Fruit fly (Drosophila melanogaster) whole organism, embryonic: ENCODE results near the gene SdhC.

Experiments
- Atf3 ChIP-seq: fragments of 200-800 bp; sonication (Bioruptor generic); optimal IDR thresholded peaks from 3 replicates; lab custom pipeline; 2016; ENCODE audit warnings: missing biosample characterization, missing genetic modification characterization
- BEAF-32 ChIP-seq: fragments of 200-800 bp; sonication (Bioruptor generic); optimal IDR thresholded peaks from 3 replicates; lab custom pipeline; 2017; ENCODE audit warnings: missing biosample characterization, missing genetic modification characterization, mild to moderate bottlenecking, moderate library complexity, missing genetic modification reagents
- Bdp1 ChIP-seq: fragments of 200-800 bp; sonication (Bioruptor generic); optimal IDR thresholded peaks from 3 replicates; lab custom pipeline; 2016; ENCODE audit warnings: missing biosample characterization, missing genetic modification characterization
- CG10366 ChIP-seq: fragments of 200-800 bp; sonication (Bioruptor generic); IDR thresholded peaks from 2 replicates; pipeline ENCODE4 v1.3.6; 2022; ENCODE audit warnings: missing biosample characterization, missing genetic modification characterization
- CG11504 ChIP-seq: fragments of 200-800 bp; sonication (Bioruptor generic); optimal IDR thresholded peaks from 3 replicates; lab custom pipeline; 2019; ENCODE audit warnings: missing biosample characterization, mild to moderate bottlenecking, missing genetic modification characterization, moderate library complexity
- CG12744 ChIP-seq: fragments of 200-800 bp; sonication (Bioruptor generic); optimal IDR thresholded peaks from 2 replicates; lab custom pipeline; 2016; ENCODE audit warnings: missing biosample characterization, missing genetic modification characterization
- CG12769 ChIP-seq: fragments of 200-800 bp; sonication (Bioruptor generic); optimal IDR thresholded peaks from 2 replicates; lab custom pipeline; 2019; ENCODE audit warnings: missing biosample characterization, mild to moderate bottlenecking, missing genetic modification characterization, moderate library complexity
- CG14667 ChIP-seq: fragments of 200-800 bp; sonication (Bioruptor generic); IDR thresholded peaks from 2 replicates; pipeline ENCODE4 v1.3.6; 2022; ENCODE audit warnings: missing biosample characterization, missing genetic modification characterization
- CG14710 ChIP-seq: fragments of 200-800 bp; sonication (Bioruptor generic); optimal IDR thresholded peaks from 3 replicates; lab custom pipeline; 2019; ENCODE audit warnings: missing biosample characterization, mild to moderate bottlenecking, missing genetic modification characterization, moderate library complexity
- CG16779 ChIP-seq: fragments of 200-800 bp; sonication (Bioruptor generic); IDR thresholded peaks from 2 replicates; pipeline ENCODE4 v1.3.6; 2022; ENCODE audit warnings: missing biosample characterization, missing genetic modification characterization
- CG17328 ChIP-seq: fragments of 200-800 bp; sonication (Bioruptor generic); IDR thresholded peaks from 2 replicates; pipeline ENCODE4 v1.3.6; 2022; ENCODE audit warnings: missing biosample characterization, missing genetic modification characterization
- CG17612 ChIP-seq: fragments of 200-800 bp; sonication (Bioruptor generic); IDR thresholded peaks from 2 replicates; pipeline ENCODE4 v1.3.6; 2022; ENCODE audit warnings: missing biosample characterization, missing genetic modification characterization
- CG30431 ChIP-seq: fragments of 200-800 bp; sonication (Bioruptor generic); optimal IDR thresholded peaks from 2 replicates; lab custom pipeline; 2017; ENCODE audit warnings: missing biosample characterization, missing genetic modification characterization
- CG3281 ChIP-seq: fragments of 200-800 bp; sonication (Bioruptor generic); optimal IDR thresholded peaks from 3 replicates; lab custom pipeline; 2017; ENCODE audit warnings: missing biosample characterization, mild to moderate bottlenecking, missing genetic modification characterization
- CG33557 ChIP-seq: fragments of 200-800 bp; sonication (Bioruptor generic); optimal IDR thresholded peaks from 2 replicates; lab custom pipeline; 2019; ENCODE audit warnings: missing biosample characterization, mild to moderate bottlenecking, missing genetic modification characterization, moderate library complexity
- CG34422 ChIP-seq: fragments of 200-800 bp; sonication (Bioruptor generic); IDR thresholded peaks from 3 replicates; pipeline ENCODE4 v1.3.6; 2022; ENCODE audit warnings: missing biosample characterization, missing genetic modification characterization
- CG3847 ChIP-seq: fragments of 200-800 bp; sonication (Bioruptor generic); IDR thresholded peaks from 2 replicates; pipeline ENCODE4 v1.3.6; 2022; ENCODE audit warnings: missing biosample characterization, missing genetic modification characterization
- CG4404 ChIP-seq: fragments of 200-800 bp; sonication (Bioruptor generic); IDR thresholded peaks from 2 replicates; pipeline ENCODE4 v1.3.6; 2022; ENCODE audit warnings: missing biosample characterization, missing genetic modification characterization
- CG4424 ChIP-seq: fragments of 200-800 bp; sonication (Bioruptor generic); optimal IDR thresholded peaks from 3 replicates; lab custom pipeline; 2016; ENCODE audit warnings: missing biosample characterization, missing genetic modification characterization
- CG4820 ChIP-seq: fragments of 200-800 bp; sonication (Bioruptor generic); optimal IDR thresholded peaks from 3 replicates; lab custom pipeline; 2016; ENCODE audit warnings: missing biosample characterization, missing genetic modification characterization
- CG5953 ChIP-seq: fragments of 200-800 bp; sonication (Bioruptor generic); IDR thresholded peaks from 2 replicates; pipeline ENCODE4 v1.3.6; 2022; ENCODE audit warnings: missing biosample characterization, missing genetic modification characterization
- CG6791 ChIP-seq: fragments of 200-800 bp; sonication (Bioruptor generic); IDR thresholded peaks from 3 replicates; pipeline ENCODE4 v1.3.6; 2022; ENCODE audit warnings: missing biosample characterization, missing genetic modification characterization; ENCODE audit not compliant: partially characterized antibody
- CG7786 ChIP-seq: fragments of 200-800 bp; sonication (Bioruptor generic); optimal IDR thresholded peaks from 2 replicates; lab custom pipeline; 2016; ENCODE audit warnings: missing biosample characterization, missing genetic modification characterization
- CG8478 ChIP-seq: fragments of >200 bp; optimal IDR thresholded peaks from 2 replicates; lab custom pipeline; 2018
- CG8765 ChIP-seq: fragments of 200-800 bp; sonication (Bioruptor generic); IDR thresholded peaks from 2 replicates; pipeline ENCODE4 v1.3.6; 2022; ENCODE audit warnings: missing biosample characterization, missing genetic modification characterization
- CG9437 ChIP-seq: fragments of 200-800 bp; sonication (Bioruptor generic); optimal IDR thresholded peaks from 2 replicates; lab custom pipeline; 2018; ENCODE audit warnings: missing biosample characterization, mild to moderate bottlenecking, missing genetic modification characterization
- Ets65A ChIP-seq: fragments of 200-800 bp; sonication (Bioruptor generic); peaks from one replicate; lab custom pipeline; 2016; ENCODE audit warnings: missing biosample characterization, missing genetic modification characterization
- Ets97D ChIP-seq: fragments of 200-800 bp; sonication (Bioruptor generic); optimal IDR thresholded peaks from 3 replicates; lab custom pipeline; 2016; ENCODE audit warnings: missing biosample characterization, missing genetic modification characterization
- H15 ChIP-seq: fragments of 200-800 bp; sonication (Bioruptor generic); IDR thresholded peaks from 3 replicates; pipeline ENCODE4 v1.3.6; 2022; ENCODE audit warnings: missing biosample characterization, missing genetic modification characterization
- HHEX ChIP-seq: fragments of 200-800 bp; sonication (Bioruptor generic); optimal IDR thresholded peaks from 3 replicates; lab custom pipeline; 2017; ENCODE audit warnings: missing biosample characterization, mild to moderate bottlenecking, missing genetic modification characterization, missing genetic modification reagents
- HLH4C ChIP-seq: fragments of 200-800 bp; sonication (Bioruptor generic); IDR thresholded peaks from 3 replicates; pipeline ENCODE4 v1.3.6; 2022; ENCODE audit warnings: missing biosample characterization, missing genetic modification characterization; ENCODE audit not compliant: partially characterized antibody
- HmgZ ChIP-seq: fragments of 200-800 bp; sonication (Bioruptor generic); optimal IDR thresholded peaks from 2 replicates; lab custom pipeline; 2018; ENCODE audit warnings: missing biosample characterization, mild to moderate bottlenecking, missing genetic modification characterization
- Hsf ChIP-seq: fragments of 200-800 bp; sonication (Bioruptor generic); optimal IDR thresholded peaks from 3 replicates; lab custom pipeline; 2016; ENCODE audit warnings: missing biosample characterization, missing genetic modification characterization
- MBD-R2 ChIP-seq: fragments of 200-800 bp; sonication (Bioruptor generic); IDR thresholded peaks from 2 replicates; pipeline ENCODE4 v1.3.6; 2022; ENCODE audit warnings: missing biosample characterization, missing genetic modification characterization
- abd-A ChIP-seq: fragments of 200-800 bp; sonication (Bioruptor generic); optimal IDR thresholded peaks from 3 replicates; lab custom pipeline; 2019; ENCODE audit warnings: missing biosample characterization, mild to moderate bottlenecking, missing genetic modification characterization, moderate library complexity
- bcd ChIP-seq: fragments of 200-800 bp; sonication (Bioruptor generic); optimal IDR thresholded peaks from 2 replicates; lab custom pipeline; 2017; ENCODE audit warnings: missing biosample characterization, mild to moderate bottlenecking, missing genetic modification characterization
- dan ChIP-seq: fragments of 200-800 bp; sonication (Bioruptor generic); IDR thresholded peaks from 2 replicates; pipeline ENCODE4 v1.3.6; 2022; ENCODE audit warnings: missing biosample characterization, missing genetic modification characterization
- dmrt11E ChIP-seq: fragments of 200-800 bp; sonication (Bioruptor generic); optimal IDR thresholded peaks from 3 replicates; lab custom pipeline; 2018; ENCODE audit warnings: missing biosample characterization, mild to moderate bottlenecking, missing genetic modification characterization, moderate library complexity
- fd3F ChIP-seq: fragments of 200-800 bp; sonication (Bioruptor generic); optimal IDR thresholded peaks from 2 replicates; lab custom pipeline; 2018; ENCODE audit warnings: missing biosample characterization, mild to moderate bottlenecking, missing genetic modification characterization, moderate library complexity
- fd64A ChIP-seq: fragments of 200-800 bp; sonication (Bioruptor generic); optimal IDR thresholded peaks from 3 replicates; lab custom pipeline; 2018; ENCODE audit warnings: missing biosample characterization, mild to moderate bottlenecking, missing genetic modification characterization
- ftz-f1 ChIP-seq: fragments of 200-800 bp; sonication (Bioruptor generic); optimal IDR thresholded peaks from 2 replicates; lab custom pipeline; 2016; ENCODE audit warnings: missing biosample characterization, missing genetic modification characterization
- gsb-n ChIP-seq: fragments of 200-800 bp; sonication (Bioruptor generic); optimal IDR thresholded peaks from 3 replicates; lab custom pipeline; 2018; ENCODE audit warnings: missing biosample characterization, mild to moderate bottlenecking, missing genetic modification characterization
- nmo ChIP-seq: fragments of 200-800 bp; sonication (Bioruptor generic); optimal IDR thresholded peaks from 2 replicates; lab custom pipeline; 2018; ENCODE audit warnings: missing biosample characterization, mild to moderate bottlenecking, missing genetic modification characterization, moderate library complexity
- pho ChIP-seq: fragments of 200-800 bp; sonication (Bioruptor generic); optimal IDR thresholded peaks from 2 replicates; lab custom pipeline; 2016; ENCODE audit warnings: missing biosample characterization, missing genetic modification characterization
- pros ChIP-seq: fragments of 200-800 bp; sonication (Bioruptor generic); optimal IDR thresholded peaks from 3 replicates; lab custom pipeline; 2019; ENCODE audit warnings: missing biosample characterization, mild to moderate bottlenecking, missing genetic modification characterization, moderate library complexity
- ranshi ChIP-seq: fragments of 200-800 bp; sonication (Bioruptor generic); IDR thresholded peaks from 2 replicates; pipeline ENCODE4 v1.3.6; 2022; ENCODE audit warnings: missing biosample characterization, missing genetic modification characterization
- sug ChIP-seq: fragments of 200-800 bp; optimal IDR thresholded peaks from 2 replicates; lab custom pipeline; 2019; ENCODE audit warnings: missing biosample characterization, mild to moderate bottlenecking, missing genetic modification characterization, moderate library complexity
- usp ChIP-seq: fragments of >200 bp; optimal IDR thresholded peaks from 2 replicates; lab custom pipeline; 2017; ENCODE audit warnings: missing biosample characterization, missing genetic modification characterization
- zen ChIP-seq: fragments of 200-800 bp; sonication (Bioruptor generic); optimal IDR thresholded peaks from 3 replicates; lab custom pipeline; 2018; ENCODE audit warnings: missing biosample characterization, mild to moderate bottlenecking, missing genetic modification characterization, moderate library complexity
- zen2 ChIP-seq: fragments of 200-800 bp; sonication (Bioruptor generic); IDR thresholded peaks from 3 replicates; pipeline ENCODE4 v1.3.6; 2022; ENCODE audit warnings: missing biosample characterization, missing genetic modification characterization; ENCODE audit not compliant: partially characterized antibody

SdhC gene

dm6 chr3R:11196648-11197388, 12.8 kb downstream of the SdhC start (continued):
- peak; percentile 97 for TF ChIP-seq CG4820
- peak; percentile 80 for TF ChIP-seq Bdp1 (GFP tag; lab: Kevin White, UChicago)
- peak; percentile 95 for TF ChIP-seq CG17612 (GFP tag; lab: Robert Waterston, UW)
- peak; percentile 98 for TF ChIP-seq CG34422 (GFP tag; lab: Robert Waterston, UW)
- no peak for TF ChIP-seq HLH4C (GFP tag; lab: Robert Waterston, UW)
- peak; percentile 97 for TF ChIP-seq CG10366 (GFP tag; lab: Robert Waterston, UW)
- TF ChIP-seq H15 (GFP tag; lab: Robert Waterston, UW) = peak; percentile 97
- TF ChIP-seq CG16779 (GFP tag; lab: Robert Waterston, UW) = peak; percentile 91
- peak; percentile 97 for TF ChIP-seq HmgZ
- no peak for TF ChIP-seq CG8478 (lab: Kevin White, UChicago)
- peak; percentile 86 for TF ChIP-seq CG7786 (GFP tag; lab: Kevin White, UChicago)
- peak; percentile 64; the same call in 1 of the 2 replicates for TF ChIP-seq dan (GFP tag; lab: Robert Waterston, UW)
- peak; percentile 94 for TF ChIP-seq MBD-R2 (GFP tag; lab: Robert Waterston, UW)
- TF ChIP-seq Ets97D = peak; percentile 85
- peak; percentile 98 for TF ChIP-seq abd-A (tag; lab: Kevin White, UChicago)
- TF ChIP-seq sug (tag; lab: Kevin White, UChicago) = peak; percentile 93
- TF ChIP-seq Ets65A (GFP tag; lab: Kevin White, UChicago) = peak; percentile 99
- peak; percentile 97 for TF ChIP-seq CG4404 (GFP tag; lab: Robert Waterston, UW)
- peak; percentile 98 for TF ChIP-seq gsb-n (tag; lab: Kevin White, UChicago)
- TF ChIP-seq fd64A (GFP tag; lab: Kevin White, UChicago) = peak; percentile 85
- peak; percentile 83 for TF ChIP-seq Atf3 (GFP tag; lab: Kevin White, UChicago)
- TF ChIP-seq CG14710 (tag; lab: Kevin White, UChicago) = peak; percentile 98
- peak; percentile 98 for TF ChIP-seq HHEX (GFP tag; lab: Kevin White, UChicago)
- TF ChIP-seq CG12744 (GFP tag; lab: Kevin White, UChicago) = peak; percentile 63
- peak; percentile 97 for TF ChIP-seq Hsf
- peak; percentile 97 for TF ChIP-seq CG30431 (GFP tag; lab: Kevin White, UChicago)
- TF ChIP-seq CG6791 = no peak
- TF ChIP-seq CG9437 = peak; percentile 97
- TF ChIP-seq CG12769 (tag; lab: Kevin White, UChicago) = peak; percentile 82
- TF ChIP-seq CG8765 (GFP tag; lab: Robert Waterston, UW) = peak; percentile 87
- peak; percentile 100 for TF ChIP-seq nmo
- no peak for TF ChIP-seq usp (GFP tag; lab: Kevin White, UChicago)
- peak; percentile 96 for TF ChIP-seq CG14667 (GFP tag; lab: Robert Waterston, UW)
- peak; percentile 46 for TF ChIP-seq ftz-f1 (GFP tag; lab: Kevin White, UChicago)
- TF ChIP-seq CG11504 (tag; lab: Kevin White, UChicago) = peak; percentile 99
- TF ChIP-seq pros = peak; percentile 77
- TF ChIP-seq zen (tag; lab: Kevin White, UChicago) = peak; percentile 96
- peak; percentile 99 for TF ChIP-seq CG3281 (GFP tag; lab: Kevin White, UChicago)
- no peak for TF ChIP-seq zen2
- TF ChIP-seq CG5953 (GFP tag; lab: Robert Waterston, UW) = peak; percentile 96
- peak; percentile 90 for TF ChIP-seq dmrt11E (tag; lab: Kevin White, UChicago)
- peak; percentile 14 for TF ChIP-seq BEAF-32 (GFP tag; lab: Kevin White, UChicago)
- TF ChIP-seq fd3F (GFP tag; lab: Kevin White, UChicago) = peak; percentile 98
- peak; percentile 90 for TF ChIP-seq CG33557 (GFP tag; lab: Kevin White, UChicago)
- peak; percentile 95 for TF ChIP-seq CG17328
- peak; percentile 98 for TF ChIP-seq CG3847 (GFP tag; lab: Robert Waterston, UW)
- peak; percentile 98 for TF ChIP-seq CG4424 (GFP tag; lab: Kevin White, UChicago)
- peak; percentile 96 for TF ChIP-seq pho (GFP tag; lab: Kevin White, UChicago)
- peak; percentile 97 for TF ChIP-seq ranshi (GFP tag; lab: Robert Waterston, UW)
- TF ChIP-seq bcd (GFP tag; lab: Kevin White, UChicago) = peak; percentile 100
